Fruit fly (Drosophila melanogaster): ENCODE results near the gene CG17167.
A peak's percentile ranks its signal among the peaks of the same experiment; 100 is the strongest.

The CG17167 gene

dm6 chrX:23096117-23096817, 28.2 kb downstream of the CG17167 start, which contains the start of gene CG17162 (continued):
- no peak for TF ChIP-seq Dip2 (GFP tag; IDR thresholded peaks at IDR 0.05)
- TF ChIP-seq twi (tag; optimal IDR thresholded peaks at IDR 0.05) = no peak
- no peak for TF ChIP-seq Atf6 (GFP tag; IDR thresholded peaks at IDR 0.05)
- TF ChIP-seq CG18262 (tag; optimal IDR thresholded peaks at IDR 0.05) = no peak
- TF ChIP-seq Nf-YC (tag; optimal IDR thresholded peaks at IDR 0.05) = no peak
- TF ChIP-seq CG17802 (tag; optimal IDR thresholded peaks at IDR 0.05) = peak; percentile 3
- no peak for TF ChIP-seq CG12769 (tag; optimal IDR thresholded peaks at IDR 0.05)
- TF ChIP-seq CG2889 (GFP tag; IDR thresholded peaks at IDR 0.05) = no peak
- TF ChIP-seq slou (GFP tag; optimal IDR thresholded peaks at IDR 0.05) = no peak
- no peak for TF ChIP-seq CG14860 (GFP tag; IDR thresholded peaks at IDR 0.05; ENCODE audit: partially characterized antibody)
- no peak for TF ChIP-seq Adf1 (GFP tag; IDR thresholded peaks at IDR 0.05)
- no peak for TF ChIP-seq CG1233 (GFP tag; optimal IDR thresholded peaks at IDR 0.05)
- TF ChIP-seq Awh (GFP tag; IDR thresholded peaks at IDR 0.05) = no peak
- TF ChIP-seq CG7745 (tag; optimal IDR thresholded peaks at IDR 0.05) = no peak
- peak in 1 of 2 experiments; percentile 37 for TF ChIP-seq crp (GFP tag; optimal IDR thresholded peaks at IDR 0.05)
- peak; percentile 31 for TF ChIP-seq Sry-δ (GFP tag; optimal IDR thresholded peaks at IDR 0.05)
- no peak for TF ChIP-seq CG1792 (GFP tag; optimal IDR thresholded peaks at IDR 0.05)
- no peak for TF ChIP-seq Poxn (GFP tag; IDR thresholded peaks at IDR 0.05)
- TF ChIP-seq so (GFP tag; IDR thresholded peaks at IDR 0.05) = no peak
- TF ChIP-seq PHDP (tag; optimal IDR thresholded peaks at IDR 0.05) = no peak
- TF ChIP-seq CG13624 (GFP tag; optimal IDR thresholded peaks at IDR 0.05) = no peak
- TF ChIP-seq luna (GFP tag; optimal IDR thresholded peaks at IDR 0.05) = no peak
- TF ChIP-seq cato (GFP tag; optimal IDR thresholded peaks at IDR 0.05; ENCODE audit: borderline replicate concordance) = no peak
- TF ChIP-seq sna (GFP tag; IDR thresholded peaks at IDR 0.05; ENCODE audit: partially characterized antibody) = no peak
- no peak for TF ChIP-seq Doc3 (GFP tag; IDR thresholded peaks at IDR 0.05; ENCODE audit: partially characterized antibody)
- TF ChIP-seq Dbx (GFP tag; IDR thresholded peaks at IDR 0.05) = no peak
- TF ChIP-seq al (GFP tag; IDR thresholded peaks at IDR 0.05) = no peak
- TF ChIP-seq crol (GFP tag; IDR thresholded peaks at IDR 0.05) = no peak
- TF ChIP-seq Chrac-16 (GFP tag; optimal IDR thresholded peaks at IDR 0.05) = no peak
- TF ChIP-seq Myb (GFP tag; optimal IDR thresholded peaks at IDR 0.05) = peak; percentile 5
- TF ChIP-seq YL-1 (GFP tag; optimal IDR thresholded peaks at IDR 0.05) = no peak
- TF ChIP-seq Oli (tag; optimal IDR thresholded peaks at IDR 0.05) = no peak
- no peak for TF ChIP-seq chinmo (GFP tag; IDR thresholded peaks at IDR 0.05; ENCODE audit: partially characterized antibody)
- TF ChIP-seq corto (GFP tag; optimal IDR thresholded peaks at IDR 0.05) = no peak
- TF ChIP-seq CG42726 (GFP tag; IDR thresholded peaks at IDR 0.05; ENCODE audit: partially characterized antibody) = no peak
- no peak for TF ChIP-seq CG18599 (GFP tag; optimal IDR thresholded peaks at IDR 0.05)
- TF ChIP-seq dysf (GFP tag; IDR thresholded peaks at IDR 0.05) = no peak
- no peak for TF ChIP-seq CG6683 (GFP tag; optimal IDR thresholded peaks at IDR 0.05)
- no peak for TF ChIP-seq CG34224 (GFP tag; IDR thresholded peaks at IDR 0.05; ENCODE audit: partially characterized antibody)
- no peak for TF ChIP-seq vvl (GFP tag; IDR thresholded peaks at IDR 0.05)
- no peak for TF ChIP-seq CG11456 (GFP tag; IDR thresholded peaks at IDR 0.05)
- TF ChIP-seq CG1603 (tag; optimal IDR thresholded peaks at IDR 0.05) = peak; percentile 24
- TF ChIP-seq CG13424 (tag; optimal IDR thresholded peaks at IDR 0.05) = no peak
- TF ChIP-seq Ravus (GFP tag; IDR thresholded peaks at IDR 0.05) = no peak
- TF ChIP-seq CG7786 (GFP tag; optimal IDR thresholded peaks at IDR 0.05) = no peak
- TF ChIP-seq tna (GFP tag; IDR thresholded peaks at IDR 0.05; ENCODE audit: partially characterized antibody) = no peak
- TF ChIP-seq dpn (GFP tag; optimal IDR thresholded peaks at IDR 0.05) = no peak
- no peak for TF ChIP-seq CG4707 (GFP tag; optimal IDR thresholded peaks at IDR 0.05)
- no peak for TF ChIP-seq CG10654 (GFP tag; optimal IDR thresholded peaks at IDR 0.05)

Data from whole organism, embryonic.